Worm (Caenorhabditis elegans) whole organism, L2 larva: Measurements from ENCODE around the gene aqp-2.

Source experiments
- C34F6.9 ChIP-seq: fragments of 150-350 bp; optimal IDR thresholded peaks from 2 replicates; lab custom pipeline; 2014; ENCODE audit warnings: missing biosample characterization, missing genetic modification characterization
- F13H6.1 ChIP-seq: sonication (generic microtip); optimal IDR thresholded peaks from 2 replicates; lab custom pipeline; 2016; ENCODE audit warnings: missing genetic modification characterization, missing compliant biosample characterization
- R02D3.7 ChIP-seq: fragments of 150-350 bp; optimal IDR thresholded peaks from 2 replicates; lab custom pipeline; 2014; ENCODE audit warnings: missing biosample characterization, missing genetic modification characterization
- Y55F3AM.14 ChIP-seq: fragments of 200-800 bp; sonication (Bioruptor generic); optimal IDR thresholded peaks from 2 replicates; lab custom pipeline; 2018; ENCODE audit warnings: mild to moderate bottlenecking, missing genetic modification characterization, missing compliant biosample characterization
- ZK546.5 ChIP-seq: sonication (generic microtip); optimal IDR thresholded peaks from 2 replicates; lab custom pipeline; 2017; ENCODE audit warnings: missing biosample characterization, missing genetic modification characterization
- alr-1 ChIP-seq: fragments of 150-350 bp; optimal IDR thresholded peaks from 2 replicates; lab custom pipeline; 2014; ENCODE audit warnings: missing biosample characterization, missing genetic modification characterization
- blmp-1 ChIP-seq: sonication (generic microtip); optimal IDR thresholded peaks from 2 replicates; lab custom pipeline; 2017; ENCODE audit warnings: missing genetic modification characterization, mild to moderate bottlenecking, missing compliant biosample characterization, antibody characterized with exemption, moderate library complexity; ENCODE audit not compliant: insufficient read depth
- ceh-16 ChIP-seq: fragments of 150-350 bp; optimal IDR thresholded peaks from 2 replicates; lab custom pipeline; 2014; ENCODE audit warnings: missing biosample characterization, missing genetic modification characterization
- crh-2 ChIP-seq: sonication (generic microtip); optimal IDR thresholded peaks from 2 replicates; lab custom pipeline; 2017; ENCODE audit warnings: missing biosample characterization, missing genetic modification characterization
- dmd-4 ChIP-seq: sonication (generic microtip); optimal IDR thresholded peaks from 2 replicates; lab custom pipeline; 2017; ENCODE audit warnings: missing biosample characterization, missing genetic modification characterization
- egl-27 ChIP-seq: sonication (generic microtip); optimal IDR thresholded peaks from 3 replicates; lab custom pipeline; 2017; ENCODE audit warnings: missing biosample characterization, missing genetic modification reagents, missing genetic modification characterization
- elt-1 ChIP-seq: fragments of 150-350 bp; optimal IDR thresholded peaks from 2 replicates; lab custom pipeline; 2014; ENCODE audit warnings: missing biosample characterization, missing genetic modification characterization
- fos-1 ChIP-seq: fragments of 150-350 bp; optimal IDR thresholded peaks from 2 replicates; lab custom pipeline; 2014; ENCODE audit warnings: missing biosample characterization, missing genetic modification characterization
- gmeb-1 ChIP-seq: fragments of 150-350 bp; optimal IDR thresholded peaks from 2 replicates; lab custom pipeline; 2014; ENCODE audit warnings: missing biosample characterization, missing genetic modification characterization
- lin-11 ChIP-seq: fragments of 150-350 bp; sonication (generic microtip); optimal IDR thresholded peaks from 2 replicates; lab custom pipeline; 2014; ENCODE audit warnings: missing biosample characterization, missing genetic modification characterization, inconsistent platforms, mixed read lengths
- lin-13 ChIP-seq: fragments of 150-350 bp; optimal IDR thresholded peaks from 2 replicates; lab custom pipeline; 2014; ENCODE audit warnings: missing biosample characterization, missing genetic modification reagents, missing genetic modification characterization
- lin-39 ChIP-seq: fragments of 150-350 bp; optimal IDR thresholded peaks from 2 replicates; lab custom pipeline; 2014; ENCODE audit warnings: missing biosample characterization, missing genetic modification reagents, missing genetic modification characterization
- lsy-2 ChIP-seq, 2 experiments: fragments of 150-350 bp in 1 of 2; sonication (generic microtip) in 1 of 2; optimal IDR thresholded peaks; 2 replicates each; lab custom pipeline; 2014 to 2017; ENCODE audit warnings: missing biosample characterization in 2 of 2, missing genetic modification characterization in 2 of 2
- mab-5 ChIP-seq: fragments of 150-350 bp; optimal IDR thresholded peaks from 2 replicates; lab custom pipeline; 2014; ENCODE audit warnings: missing biosample characterization, missing genetic modification characterization
- mbf-1 ChIP-seq: sonication (generic microtip); optimal IDR thresholded peaks from 2 replicates; lab custom pipeline; 2017; ENCODE audit warnings: missing biosample characterization, missing genetic modification characterization
- mdl-1 ChIP-seq, 2 experiments: fragments of 150-350 bp in 1 of 2; sonication (generic microtip) in 1 of 2; optimal IDR thresholded peaks; 2 replicates each; lab custom pipeline; 2017; ENCODE audit warnings: missing biosample characterization in 2 of 2, missing genetic modification characterization in 2 of 2
- nhr-10 ChIP-seq: sonication (generic microtip); optimal IDR thresholded peaks from 2 replicates; lab custom pipeline; 2017; ENCODE audit warnings: missing biosample characterization, missing genetic modification characterization
- nhr-11 ChIP-seq: fragments of 150-350 bp; optimal IDR thresholded peaks from 2 replicates; lab custom pipeline; 2014; ENCODE audit warnings: missing biosample characterization, missing genetic modification characterization
- nhr-12 ChIP-seq: fragments of 150-350 bp; optimal IDR thresholded peaks from 2 replicates; lab custom pipeline; 2014; ENCODE audit warnings: missing biosample characterization, missing genetic modification characterization
- nhr-129 ChIP-seq: fragments of 150-350 bp; optimal IDR thresholded peaks from 2 replicates; lab custom pipeline; 2014; ENCODE audit warnings: missing biosample characterization, missing genetic modification characterization
- nhr-21 ChIP-seq: fragments of 150-350 bp; optimal IDR thresholded peaks from 2 replicates; lab custom pipeline; 2014; ENCODE audit warnings: missing biosample characterization, missing genetic modification characterization
- nhr-23 ChIP-seq: fragments of 150-350 bp; optimal IDR thresholded peaks from 2 replicates; lab custom pipeline; 2014; ENCODE audit warnings: missing biosample characterization, missing genetic modification reagents, missing genetic modification characterization
- nhr-237 ChIP-seq: fragments of 150-350 bp; optimal IDR thresholded peaks from 2 replicates; lab custom pipeline; 2014; ENCODE audit warnings: missing biosample characterization, missing genetic modification characterization
- nhr-25 ChIP-seq: fragments of 150-350 bp; sonication (generic microtip); optimal IDR thresholded peaks from 3 replicates; lab custom pipeline; 2014; ENCODE audit warnings: missing biosample characterization, missing genetic modification characterization
- nhr-6 ChIP-seq: fragments of 150-350 bp; optimal IDR thresholded peaks from 2 replicates; lab custom pipeline; 2014; ENCODE audit warnings: missing biosample characterization, missing genetic modification characterization
- nhr-77 ChIP-seq: fragments of 150-350 bp; optimal IDR thresholded peaks from 2 replicates; lab custom pipeline; 2014; ENCODE audit warnings: missing biosample characterization, missing genetic modification characterization
- peb-1 ChIP-seq: fragments of 150-350 bp; optimal IDR thresholded peaks from 2 replicates; lab custom pipeline; 2014; ENCODE audit warnings: missing biosample characterization, missing genetic modification characterization
- sem-4 ChIP-seq: fragments of 150-350 bp; optimal IDR thresholded peaks from 2 replicates; lab custom pipeline; 2014; ENCODE audit warnings: missing biosample characterization, missing genetic modification reagents, missing genetic modification characterization
- skn-1 ChIP-seq: sonication (generic microtip); optimal IDR thresholded peaks from 2 replicates; lab custom pipeline; 2017; ENCODE audit warnings: missing biosample characterization, missing genetic modification characterization
- sma-3 ChIP-seq: sonication (generic microtip); optimal IDR thresholded peaks from 2 replicates; lab custom pipeline; 2016; ENCODE audit warnings: missing genetic modification reagents, missing genetic modification characterization, missing compliant biosample characterization
- sma-9 ChIP-seq, 2 experiments: fragments of 150-350 bp in 1 of 2; sonication (generic microtip) in 1 of 2; optimal IDR thresholded peaks; 2 replicates each; lab custom pipeline; 2014 to 2016; ENCODE audit warnings: missing genetic modification characterization in 2 of 2, mild to moderate bottlenecking in 1 of 2, missing biosample characterization in 1 of 2, missing compliant biosample characterization in 1 of 2, missing genetic modification reagents in 1 of 2, moderate library complexity in 1 of 2
- snpc-4 ChIP-seq: fragments of 150-350 bp; optimal IDR thresholded peaks from 2 replicates; lab custom pipeline; 2014; ENCODE audit warnings: missing biosample characterization, missing genetic modification characterization
- unc-39 ChIP-seq: fragments of 150-350 bp; optimal IDR thresholded peaks from 2 replicates; lab custom pipeline; 2014; ENCODE audit warnings: missing biosample characterization, missing genetic modification characterization
- unc-55 ChIP-seq: fragments of 150-350 bp; sonication (generic microtip); optimal IDR thresholded peaks from 3 replicates; lab custom pipeline; 2014; ENCODE audit warnings: missing biosample characterization, missing genetic modification reagents, missing genetic modification characterization
- unc-62 ChIP-seq: fragments of 150-350 bp; optimal IDR thresholded peaks from 2 replicates; lab custom pipeline; 2014; ENCODE audit warnings: missing biosample characterization, missing genetic modification reagents, missing genetic modification characterization
- zag-1 ChIP-seq: fragments of 150-350 bp; optimal IDR thresholded peaks from 2 replicates; lab custom pipeline; 2014; ENCODE audit warnings: missing biosample characterization, missing genetic modification characterization
- ztf-11 ChIP-seq: sonication (generic microtip); optimal IDR thresholded peaks from 2 replicates; lab custom pipeline; 2017; ENCODE audit warnings: missing biosample characterization, missing genetic modification characterization
- ztf-4 ChIP-seq: fragments of 150-350 bp; optimal IDR thresholded peaks from 2 replicates; lab custom pipeline; 2014; ENCODE audit warnings: missing biosample characterization, missing genetic modification characterization

Gene aqp-2

ce11 chrII:9284358-9285170, 22.8 kb upstream of the aqp-2 start (continued):
- TF ChIP-seq lsy-2 (tag; optimal IDR thresholded peaks at IDR 0.05; lab: Kevin White, UChicago) (no peak), dmd-4 (tag; lab: Kevin White, UChicago) (no peak), nhr-6 (tag; lab: Kevin White, UChicago) (peak; percentile 23), sma-3 (GFP tag; lab: Kevin White, UChicago) (no peak), nhr-12 (tag; lab: Kevin White, UChicago) (no peak)

- TF ChIP-seq nhr-11 (tag; lab: Kevin White, UChicago) (no peak), lin-13 (GFP tag; lab: Kevin White, UChicago) (peak; percentile 10), mdl-1 (tag; optimal IDR thresholded peaks at IDR 0.05; lab: Kevin White, UChicago) (peak; percentile 71 to 90), ztf-4 (no peak), nhr-6 (tag; lab: Kevin White, UChicago) (peak; percentile 33), peb-1 (no peak), skn-1 (tag; lab: Kevin White, UChicago) (no peak), ceh-16 (tag; lab: Kevin White, UChicago) (peak; percentile 82), Y55F3AM.14 (GFP tag; lab: Kevin White, UChicago) (peak; percentile 8), sem-4 (tag; lab: Kevin White, UChicago) (no peak), nhr-23 (tag; lab: Kevin White, UChicago) (no peak), nhr-129 (tag; lab: Kevin White, UChicago) (peak; percentile 94), C34F6.9 (tag; lab: Kevin White, UChicago) (peak; percentile 64), F13H6.1 (tag; lab: Kevin White, UChicago) (peak; percentile 79), nhr-237 (no peak), gmeb-1 (tag; lab: Kevin White, UChicago) (peak; percentile 74), unc-39 (tag; lab: Kevin White, UChicago) (no peak), crh-2 (tag; lab: Kevin White, UChicago) (peak; percentile 83), nhr-25 (tag; lab: Kevin White, UChicago) (peak; percentile 32), nhr-21 (tag; lab: Kevin White, UChicago) (peak; percentile 76), R02D3.7 (no peak), sma-9 (GFP tag; optimal IDR thresholded peaks at IDR 0.05; lab: Kevin White, UChicago) (peak; percentile 95), sma-9 (tag; optimal IDR thresholded peaks at IDR 0.05; lab: Kevin White, UChicago) (no peak), zag-1 (no peak), egl-27 (tag; lab: Kevin White, UChicago) (peak; percentile 61), fos-1 (peak; percentile 90), lsy-2 (tag; optimal IDR thresholded peaks at IDR 0.05; lab: Kevin White, UChicago) (peak in 1 of 2 experiments; percentile 80), sma-3 (GFP tag; lab: Kevin White, UChicago) (peak; percentile 62)
- TF ChIP-seq, all 48 proteins: peak for 17
These were observed 22.0 kb upstream of the aqp-2 start for ce11 chrII:9283668-9284357.

DNA sequence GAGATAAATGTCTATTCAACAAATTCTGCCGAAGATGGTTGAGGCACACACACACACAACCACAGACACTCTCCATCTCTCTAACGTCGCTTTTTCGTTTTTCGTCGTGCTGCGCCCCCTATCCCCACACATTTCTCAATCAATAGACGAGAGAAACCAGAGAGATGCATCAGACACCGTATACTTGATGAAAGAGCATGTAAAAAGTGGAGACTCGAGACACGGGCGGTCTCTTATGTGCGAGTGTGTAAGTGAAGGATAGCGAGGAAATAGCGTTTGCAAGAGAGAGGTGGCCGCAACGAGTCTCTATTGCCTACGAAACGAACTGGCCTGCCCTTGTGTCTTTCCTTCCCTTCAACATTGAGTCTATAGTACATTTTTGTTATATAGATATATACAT, 21.0 kb upstream of the aqp-2 start:
- TF ChIP-seq mbf-1 (no peak), lsy-2 (tag; optimal IDR thresholded peaks at IDR 0.05; lab: Kevin White, UChicago) (peak; percentile 75 to 95), blmp-1 (peak; percentile 54), elt-1 (tag; lab: Kevin White, UChicago) (peak; percentile 18), nhr-6 (tag; lab: Kevin White, UChicago) (peak; percentile 90), sma-9 (GFP tag; optimal IDR thresholded peaks at IDR 0.05; lab: Kevin White, UChicago) (peak; percentile 96), sma-9 (tag; optimal IDR thresholded peaks at IDR 0.05; lab: Kevin White, UChicago) (no peak), crh-2 (tag; lab: Kevin White, UChicago) (peak; percentile 95), nhr-10 (tag; lab: Kevin White, UChicago) (peak; percentile 10), unc-55 (GFP tag; lab: Kevin White, UChicago) (peak; percentile 93), lin-39 (tag; lab: Kevin White, UChicago) (no peak), ceh-16 (tag; lab: Kevin White, UChicago) (peak; percentile 69), unc-39 (tag; lab: Kevin White, UChicago) (no peak), mab-5 (tag; lab: Kevin White, UChicago) (peak; percentile 67), fos-1 (peak; percentile 99), nhr-11 (tag; lab: Kevin White, UChicago) (no peak), lin-11 (tag; lab: Kevin White, UChicago) (peak; percentile 89), mdl-1 (tag; optimal IDR thresholded peaks at IDR 0.05; lab: Kevin White, UChicago) (peak; percentile 17 to 70), sma-3 (GFP tag; lab: Kevin White, UChicago) (peak; percentile 94), alr-1 (tag; lab: Kevin White, UChicago) (no peak), ztf-11 (tag; lab: Kevin White, UChicago) (no peak), egl-27 (tag; lab: Kevin White, UChicago) (peak; percentile 91), peb-1 (peak; percentile 87), unc-62 (no peak), sem-4 (tag; lab: Kevin White, UChicago) (peak; percentile 75), nhr-21 (tag; lab: Kevin White, UChicago) (peak; percentile 94), C34F6.9 (tag; lab: Kevin White, UChicago) (peak; percentile 97), snpc-4 (tag; lab: Kevin White, UChicago) (peak; percentile 78), ZK546.5 (no peak), nhr-25 (tag; lab: Kevin White, UChicago) (peak; percentile 90), nhr-77 (tag; lab: Kevin White, UChicago) (peak; percentile 61), lin-13 (GFP tag; lab: Kevin White, UChicago) (peak; percentile 86), nhr-237 (no peak), Y55F3AM.14 (GFP tag; lab: Kevin White, UChicago) (peak; percentile 76)
